Worm (Caenorhabditis elegans): ENCODE measurements around the gene F31E8.5.

DNA sequence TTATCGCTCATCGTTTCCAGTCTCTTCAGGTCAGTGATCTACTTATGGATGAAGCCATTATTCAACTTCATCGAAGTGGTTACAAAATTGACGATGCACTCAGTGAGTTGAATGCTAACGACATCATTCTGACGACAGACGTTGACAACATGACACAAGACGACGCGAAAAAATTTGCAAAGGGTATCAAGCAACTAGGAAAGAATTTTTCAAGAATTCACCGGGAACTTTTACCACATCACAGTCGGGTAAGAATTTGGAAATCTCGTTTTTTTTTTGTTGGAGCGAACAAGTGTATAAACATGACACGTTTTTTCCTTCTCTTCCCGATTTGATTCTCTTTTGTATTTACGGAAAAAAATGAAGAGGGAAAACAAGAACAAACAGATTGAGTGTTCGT, 33.6 kb upstream of the F31E8.5 start:
- TF ChIP-seq flt-1 (GFP tag; IDR thresholded peaks at IDR 0.05) (no peak), ztf-29 (GFP tag; IDR thresholded peaks at IDR 0.05) (no peak), ref-1 (GFP tag; conservative IDR thresholded peaks at IDR 0.05) (no peak), tab-1 (GFP tag; IDR thresholded peaks at IDR 0.05) (no peak), cog-1 (tag; optimal IDR thresholded peaks at IDR 0.05) (no peak), klf-2 (GFP tag; conservative IDR thresholded peaks at IDR 0.05) (no peak), T22C8.4 (GFP tag; IDR thresholded peaks at IDR 0.05) (no peak), ztf-23 (GFP tag; IDR thresholded peaks at IDR 0.05) (no peak)
